Fruit fly (Drosophila melanogaster) whole organism, embryonic: Measurements from ENCODE around the gene mgr.
A peak's percentile ranks its signal among the peaks of the same experiment; 100 is the strongest.

ENCODE experiments used
- ATbp ChIP-seq: fragments of 200-800 bp; sonication (Bioruptor generic); optimal IDR thresholded peaks from 2 replicates; lab custom pipeline; 2017; ENCODE audit warnings: missing biosample characterization, mild to moderate bottlenecking, missing genetic modification characterization, missing genetic modification reagents
- Antp ChIP-seq: fragments of 200-800 bp; sonication (Bioruptor generic); optimal IDR thresholded peaks from 3 replicates; lab custom pipeline; 2016; ENCODE audit warnings: missing biosample characterization, missing genetic modification characterization
- CG11456 ChIP-seq: fragments of 200-800 bp; sonication (Bioruptor generic); IDR thresholded peaks from 3 replicates; pipeline ENCODE4 v1.3.6; 2022; ENCODE audit warnings: missing biosample characterization, missing genetic modification characterization
- CG12071 ChIP-seq: fragments of 200-800 bp; sonication (Bioruptor generic); optimal IDR thresholded peaks from 3 replicates; lab custom pipeline; 2018; ENCODE audit warnings: missing biosample characterization, mild to moderate bottlenecking, missing genetic modification characterization
- CG12769 ChIP-seq: fragments of 200-800 bp; sonication (Bioruptor generic); optimal IDR thresholded peaks from 2 replicates; lab custom pipeline; 2019; ENCODE audit warnings: missing biosample characterization, mild to moderate bottlenecking, missing genetic modification characterization, moderate library complexity
- CG13624 ChIP-seq: fragments of 200-800 bp; sonication (Bioruptor generic); optimal IDR thresholded peaks from 2 replicates; lab custom pipeline; 2016; ENCODE audit warnings: missing biosample characterization, missing genetic modification characterization
- CG13775 ChIP-seq: fragments of 200-800 bp; sonication (Bioruptor generic); optimal IDR thresholded peaks from 3 replicates; lab custom pipeline; 2017; ENCODE audit warnings: missing biosample characterization, mild to moderate bottlenecking, missing genetic modification characterization
- CG15073 ChIP-seq: fragments of 200-800 bp; sonication (Bioruptor generic); optimal IDR thresholded peaks from 2 replicates; lab custom pipeline; 2016; ENCODE audit warnings: missing biosample characterization, missing genetic modification characterization
- CG15479 ChIP-seq: fragments of 200-800 bp; sonication (Bioruptor generic); optimal IDR thresholded peaks from 3 replicates; lab custom pipeline; 2019; ENCODE audit warnings: missing biosample characterization, mild to moderate bottlenecking, missing genetic modification characterization, moderate library complexity
- CG16779 ChIP-seq: fragments of 200-800 bp; sonication (Bioruptor generic); IDR thresholded peaks from 2 replicates; pipeline ENCODE4 v1.3.6; 2022; ENCODE audit warnings: missing biosample characterization, missing genetic modification characterization
- CG16815 ChIP-seq: fragments of 200-800 bp; sonication (Bioruptor generic); optimal IDR thresholded peaks from 3 replicates; lab custom pipeline; 2017; ENCODE audit warnings: missing biosample characterization, mild to moderate bottlenecking, missing genetic modification characterization
- CG17385 ChIP-seq: fragments of 200-800 bp; sonication (Bioruptor generic); optimal IDR thresholded peaks from 3 replicates; lab custom pipeline; 2018; ENCODE audit warnings: missing biosample characterization, mild to moderate bottlenecking, missing genetic modification characterization
- CG1792 ChIP-seq: fragments of 200-800 bp; sonication (Bioruptor generic); optimal IDR thresholded peaks from 2 replicates; lab custom pipeline; 2016; ENCODE audit warnings: missing biosample characterization, missing genetic modification characterization
- CG30431 ChIP-seq: fragments of 200-800 bp; sonication (Bioruptor generic); optimal IDR thresholded peaks from 2 replicates; lab custom pipeline; 2017; ENCODE audit warnings: missing biosample characterization, missing genetic modification characterization
- CG31224 ChIP-seq: fragments of 200-800 bp; sonication (Bioruptor generic); IDR thresholded peaks from 2 replicates; pipeline ENCODE4 v1.3.6; 2022; ENCODE audit warnings: missing biosample characterization, missing genetic modification characterization
- CG31365 ChIP-seq: fragments of 200-800 bp; sonication (Bioruptor generic); optimal IDR thresholded peaks from 2 replicates; lab custom pipeline; 2018; ENCODE audit warnings: missing biosample characterization, mild to moderate bottlenecking, missing genetic modification characterization
- CG42726 ChIP-seq: fragments of 200-800 bp; sonication (Bioruptor generic); IDR thresholded peaks from 2 replicates; pipeline ENCODE4 v1.3.6; 2022; ENCODE audit warnings: missing biosample characterization, missing genetic modification characterization; ENCODE audit not compliant: partially characterized antibody
- CG4707 ChIP-seq: fragments of 200-800 bp; sonication (Bioruptor generic); optimal IDR thresholded peaks from 2 replicates; lab custom pipeline; 2018; ENCODE audit warnings: missing biosample characterization, mild to moderate bottlenecking, missing genetic modification characterization, moderate library complexity
- CG4730 ChIP-seq: fragments of 200-800 bp; sonication (Bioruptor generic); IDR thresholded peaks from 2 replicates; pipeline ENCODE4 v1.3.6; 2022; ENCODE audit warnings: missing biosample characterization, missing genetic modification characterization
- CG5245 ChIP-seq: fragments of 200-800 bp; sonication (Bioruptor generic); optimal IDR thresholded peaks from 3 replicates; lab custom pipeline; 2016; ENCODE audit warnings: missing biosample characterization, missing genetic modification characterization
- CG6791 ChIP-seq: fragments of 200-800 bp; sonication (Bioruptor generic); IDR thresholded peaks from 3 replicates; pipeline ENCODE4 v1.3.6; 2022; ENCODE audit warnings: missing biosample characterization, missing genetic modification characterization; ENCODE audit not compliant: partially characterized antibody
- CG9437 ChIP-seq: fragments of 200-800 bp; sonication (Bioruptor generic); optimal IDR thresholded peaks from 2 replicates; lab custom pipeline; 2018; ENCODE audit warnings: missing biosample characterization, mild to moderate bottlenecking, missing genetic modification characterization
- Dbx ChIP-seq: fragments of 200-800 bp; sonication (Bioruptor generic); IDR thresholded peaks from 3 replicates; pipeline ENCODE4 v1.3.6; 2022; ENCODE audit warnings: missing biosample characterization, missing genetic modification characterization
- GATAe ChIP-seq: fragments of 200-800 bp; sonication (Bioruptor generic); conservative IDR thresholded peaks from 2 replicates; pipeline ENCODE4 v1.3.6; 2022; ENCODE audit warnings: missing biosample characterization, missing genetic modification characterization
- HHEX ChIP-seq: fragments of 200-800 bp; sonication (Bioruptor generic); optimal IDR thresholded peaks from 3 replicates; lab custom pipeline; 2017; ENCODE audit warnings: missing biosample characterization, mild to moderate bottlenecking, missing genetic modification characterization, missing genetic modification reagents
- Hmx ChIP-seq: fragments of 200-800 bp; sonication (Bioruptor generic); optimal IDR thresholded peaks from 2 replicates; lab custom pipeline; 2016; ENCODE audit warnings: missing biosample characterization, missing genetic modification characterization
- Hr51 ChIP-seq, 2 experiments: fragments of 200-800 bp; sonication (Bioruptor generic); optimal IDR thresholded peaks; 2 replicates in 1 of 2; 3 replicates in 1 of 2; lab custom pipeline; 2016 to 2018; ENCODE audit warnings: missing biosample characterization in 2 of 2, missing genetic modification characterization in 2 of 2, mild to moderate bottlenecking in 1 of 2, moderate library complexity in 1 of 2
- Jarid2 ChIP-seq: fragments of 200-800 bp; sonication (Bioruptor generic); optimal IDR thresholded peaks from 3 replicates; lab custom pipeline; 2017; ENCODE audit warnings: mild to moderate bottlenecking, missing biosample characterization, missing genetic modification reagents, missing genetic modification characterization
- Lim3 ChIP-seq: fragments of 200-800 bp; sonication (Bioruptor generic); IDR thresholded peaks from 2 replicates; pipeline ENCODE4 v1.3.6; 2022; ENCODE audit warnings: missing biosample characterization, missing genetic modification characterization
- Mad ChIP-seq: fragments of 200-800 bp; sonication (Bioruptor generic); optimal IDR thresholded peaks from 2 replicates; lab custom pipeline; 2016; ENCODE audit warnings: missing biosample characterization, missing genetic modification characterization
- Mrtf ChIP-seq: fragments of 200-800 bp; sonication (Bioruptor generic); IDR thresholded peaks from 3 replicates; pipeline ENCODE4 v1.3.6; 2022; ENCODE audit warnings: missing biosample characterization, missing genetic modification characterization
- Nf-YA ChIP-seq: fragments of 200-800 bp; sonication (Bioruptor generic); IDR thresholded peaks from 2 replicates; pipeline ENCODE4 v1.3.6; 2022; ENCODE audit warnings: missing biosample characterization, missing genetic modification characterization
- Sin3A ChIP-seq: fragments of >200 bp; optimal IDR thresholded peaks from 2 replicates; lab custom pipeline; 2018
- Stat92E ChIP-seq, 3 experiments: fragments of >200 bp in 2 of 3; fragments of 200-800 bp in 1 of 3; sonication (Bioruptor generic) in 1 of 3; optimal IDR thresholded peaks; 2 replicates each; lab custom pipeline; 2017 to 2019; ENCODE audit warnings: missing biosample characterization in 3 of 3, missing genetic modification characterization in 3 of 3, mild to moderate bottlenecking in 1 of 3, moderate library complexity in 1 of 3
- Usf ChIP-seq: fragments of 200-800 bp; sonication (Bioruptor generic); optimal IDR thresholded peaks from 2 replicates; lab custom pipeline; 2017; ENCODE audit warnings: missing genotype, missing biosample characterization, missing genetic modification characterization
- Vsx1 ChIP-seq: fragments of 200-800 bp; sonication (Bioruptor generic); optimal IDR thresholded peaks from 2 replicates; lab custom pipeline; 2017; ENCODE audit warnings: missing biosample characterization, mild to moderate bottlenecking, missing genetic modification characterization, missing genetic modification reagents
- ash1 ChIP-seq: fragments of 200-800 bp; sonication (Bioruptor generic); optimal IDR thresholded peaks from 2 replicates; lab custom pipeline; 2018; ENCODE audit warnings: missing biosample characterization, mild to moderate bottlenecking, missing genetic modification characterization
- bowl ChIP-seq: fragments of 200-800 bp; sonication (Bioruptor generic); IDR thresholded peaks from 2 replicates; pipeline ENCODE4 v1.3.6; 2022; ENCODE audit warnings: missing biosample characterization, missing genetic modification characterization
- bsh ChIP-seq, 2 experiments: fragments of 200-800 bp; sonication (Bioruptor generic); optimal IDR thresholded peaks; 2 replicates each; lab custom pipeline; 2017 to 2018; ENCODE audit warnings: mild to moderate bottlenecking in 2 of 2, missing biosample characterization in 2 of 2, missing genetic modification characterization in 2 of 2, moderate library complexity in 1 of 2
- chm ChIP-seq: fragments of 200-800 bp; sonication (Bioruptor generic); IDR thresholded peaks from 2 replicates; pipeline ENCODE4 v1.3.6; 2022; ENCODE audit warnings: missing biosample characterization, missing genetic modification characterization
- crc ChIP-seq: fragments of 200-800 bp; sonication (Bioruptor generic); optimal IDR thresholded peaks from 2 replicates; lab custom pipeline; 2016; ENCODE audit warnings: missing biosample characterization, missing genetic modification characterization
- en ChIP-seq: fragments of 200-800 bp; sonication (Bioruptor generic); optimal IDR thresholded peaks from 2 replicates; lab custom pipeline; 2016; ENCODE audit warnings: missing biosample characterization, missing genetic modification characterization
- esg ChIP-seq: fragments of 200-800 bp; sonication (Bioruptor generic); conservative IDR thresholded peaks from 2 replicates; pipeline ENCODE4 v1.3.6; 2022; ENCODE audit warnings: missing biosample characterization, missing genetic modification characterization
- fd64A ChIP-seq: fragments of 200-800 bp; sonication (Bioruptor generic); optimal IDR thresholded peaks from 3 replicates; lab custom pipeline; 2018; ENCODE audit warnings: missing biosample characterization, mild to moderate bottlenecking, missing genetic modification characterization
- grn ChIP-seq: fragments of 200-800 bp; sonication (Bioruptor generic); optimal IDR thresholded peaks from 3 replicates; lab custom pipeline; 2017; ENCODE audit warnings: missing biosample characterization, missing genetic modification characterization
- kay ChIP-seq: fragments of 200-800 bp; sonication (Bioruptor generic); optimal IDR thresholded peaks from 2 replicates; lab custom pipeline; 2016; ENCODE audit warnings: missing biosample characterization, missing genetic modification characterization
- sisA ChIP-seq: fragments of 200-800 bp; sonication (Bioruptor generic); IDR thresholded peaks from 2 replicates; pipeline ENCODE4 v1.3.6; 2022; ENCODE audit warnings: missing biosample characterization, missing genetic modification characterization
- sob ChIP-seq: fragments of 200-800 bp; sonication (Bioruptor generic); IDR thresholded peaks from 2 replicates; pipeline ENCODE4 v1.3.6; 2022; ENCODE audit warnings: missing biosample characterization, missing genetic modification characterization
- stc ChIP-seq: fragments of 200-800 bp; sonication (Bioruptor generic); IDR thresholded peaks from 2 replicates; pipeline ENCODE4 v1.3.6; 2022; ENCODE audit warnings: missing biosample characterization, missing genetic modification characterization
- tna ChIP-seq: fragments of 200-800 bp; sonication (Bioruptor generic); IDR thresholded peaks from 2 replicates; pipeline ENCODE4 v1.3.6; 2022; ENCODE audit warnings: missing biosample characterization, missing genetic modification characterization; ENCODE audit not compliant: partially characterized antibody

Gene mgr

dm6 chr3R:11409667-11410137 is at the start of gene mgr, which contains the start of gene Irbp (continued):
- peak; percentile 78 to 91 for TF ChIP-seq Hr51 (GFP tag; optimal IDR thresholded peaks at IDR 0.05; lab: Kevin White, UChicago)
- TF ChIP-seq kay (GFP tag; lab: Kevin White, UChicago) = peak; percentile 90
- peak; percentile 76 for TF ChIP-seq CG5245 (GFP tag; lab: Kevin White, UChicago)
- peak; percentile 36 for TF ChIP-seq ash1 (GFP tag; lab: Kevin White, UChicago)
- peak; percentile 95 for TF ChIP-seq CG13775 (GFP tag; lab: Kevin White, UChicago)
- TF ChIP-seq CG31365 = no peak
- TF ChIP-seq Mrtf (GFP tag; lab: Robert Waterston, UW) = no peak; the same call in 2 of the 3 replicates
- peak; percentile 32 for TF ChIP-seq Jarid2 (GFP tag; lab: Kevin White, UChicago)
- peak; percentile 90 for TF ChIP-seq CG4730 (GFP tag; lab: Robert Waterston, UW)
- TF ChIP-seq fd64A (GFP tag; lab: Kevin White, UChicago) = peak; percentile 8
- TF ChIP-seq GATAe = peak; percentile 86
- TF ChIP-seq Stat92E (GFP tag; optimal IDR thresholded peaks at IDR 0.05; lab: Kevin White, UChicago) = peak in 1 of 3 experiments; percentile 77
- peak; percentile 86 for TF ChIP-seq CG17385
- TF ChIP-seq CG30431 (GFP tag; lab: Kevin White, UChicago) = peak; percentile 79
- peak; percentile 84 for TF ChIP-seq bowl (GFP tag; lab: Robert Waterston, UW)
- no peak for TF ChIP-seq Hmx (GFP tag; lab: Kevin White, UChicago)
- TF ChIP-seq tna (GFP tag; lab: Robert Waterston, UW) = peak; percentile 70; the same call in 1 of the 2 replicates
- TF ChIP-seq Nf-YA (GFP tag; lab: Robert Waterston, UW) = peak; percentile 85; the same call in 1 of the 2 replicates
- TF ChIP-seq CG12769 = no peak
- TF ChIP-seq bsh (GFP tag; optimal IDR thresholded peaks at IDR 0.05; lab: Kevin White, UChicago) = peak in 1 of 2 experiments; percentile 95
- TF ChIP-seq Lim3 = peak; percentile 71
- no peak for TF ChIP-seq CG15073
- peak; percentile 96 for TF ChIP-seq Dbx
- peak; percentile 91 for TF ChIP-seq stc (GFP tag; lab: Robert Waterston, UW)
- peak; percentile 72; the same call in 1 of the 2 replicates for TF ChIP-seq CG16779 (GFP tag; lab: Robert Waterston, UW)
- no peak for TF ChIP-seq Antp (GFP tag; lab: Kevin White, UChicago)
- TF ChIP-seq CG4707 = peak; percentile 64
- TF ChIP-seq Sin3A (lab: Kevin White, UChicago) = no peak
- TF ChIP-seq CG9437 (GFP tag; lab: Kevin White, UChicago) = peak; percentile 76
- TF ChIP-seq Usf (GFP tag; lab: Kevin White, UChicago) = peak; percentile 70
- TF ChIP-seq chm (GFP tag; lab: Robert Waterston, UW) = peak; percentile 84
- TF ChIP-seq HHEX (GFP tag; lab: Kevin White, UChicago) = peak; percentile 89
- peak; percentile 11 for TF ChIP-seq CG15479
- peak; percentile 82 for TF ChIP-seq ATbp (GFP tag; lab: Kevin White, UChicago)
- peak; percentile 35 for TF ChIP-seq Mad
- no peak for TF ChIP-seq grn (GFP tag; lab: Kevin White, UChicago)
- no peak for TF ChIP-seq crc
- no peak; the same call in 2 of the 3 replicates for TF ChIP-seq CG6791 (GFP tag; lab: Robert Waterston, UW)
- TF ChIP-seq CG13624 (GFP tag; lab: Kevin White, UChicago) = peak; percentile 14
- TF ChIP-seq en (GFP tag; lab: Kevin White, UChicago) = no peak
- TF ChIP-seq CG11456 (GFP tag; lab: Robert Waterston, UW) = peak; percentile 92
- TF ChIP-seq CG42726 = no peak
- TF ChIP-seq CG16815 = peak; percentile 75
- peak; percentile 85 for TF ChIP-seq CG31224
- TF ChIP-seq sisA (GFP tag; lab: Robert Waterston, UW) = peak; percentile 91
- peak; percentile 91 for TF ChIP-seq esg (GFP tag; lab: Robert Waterston, UW)
- no peak for TF ChIP-seq Vsx1 (GFP tag; lab: Kevin White, UChicago)
- TF ChIP-seq CG12071 (GFP tag; lab: Kevin White, UChicago) = no peak
- TF ChIP-seq sob (GFP tag; lab: Robert Waterston, UW) = peak; percentile 98
- TF ChIP-seq CG1792 (GFP tag; lab: Kevin White, UChicago) = no peak
